Worm (Caenorhabditis elegans) whole organism, L3 larva: Measurements from ENCODE around the gene EEED8.14.

Source experiments
- ceh-16 ChIP-seq: sonication (generic microtip); optimal IDR thresholded peaks from 2 replicates; lab custom pipeline; 2017; ENCODE audit warnings: missing biosample characterization, missing genetic modification characterization
- elt-1 ChIP-seq: fragments of 150-350 bp; optimal IDR thresholded peaks from 2 replicates; lab custom pipeline; 2014; ENCODE audit warnings: missing biosample characterization, missing genetic modification characterization
- lin-39 ChIP-seq: fragments of 150-350 bp; optimal IDR thresholded peaks from 2 replicates; lab custom pipeline; 2018; ENCODE audit warnings: missing biosample characterization, missing genetic modification reagents, missing genetic modification characterization
- nhr-25 ChIP-seq: sonication (generic microtip); optimal IDR thresholded peaks from 2 replicates; lab custom pipeline; 2017; ENCODE audit warnings: missing biosample characterization, missing genetic modification characterization
- unc-62 ChIP-seq: fragments of 150-350 bp; sonication (generic microtip); optimal IDR thresholded peaks from 4 replicates; lab custom pipeline; 2014; ENCODE audit warnings: missing biosample characterization, missing genetic modification reagents, missing genetic modification characterization

- TF ChIP-seq lin-39 (tag; lab: Kevin White, UChicago) (no peak), ceh-16 (tag; lab: Kevin White, UChicago) (no peak), nhr-25 (tag; lab: Kevin White, UChicago) (no peak), elt-1 (tag; lab: Kevin White, UChicago) (no peak), unc-62 (no peak)
Observed at ce11 chrII:5426470-5426869, 12.6 kb upstream of the EEED8.14 start.
